Worm (Caenorhabditis elegans) whole organism, midembryonic: ENCODE measurements around the gene txt-1.

ENCODE experiments used
- flt-1 ChIP-seq: fragments of 200-800 bp; sonication (Bioruptor generic); IDR thresholded peaks from 2 replicates; pipeline ENCODE4 v1.3.6; 2022; ENCODE audit warnings: missing genetic modification characterization, missing compliant biosample characterization
- klf-2 ChIP-seq: fragments of 200-800 bp; sonication (Bioruptor generic); conservative IDR thresholded peaks from 2 replicates; pipeline ENCODE4 v1.3.6; 2022; ENCODE audit warnings: missing genetic modification reagents, missing genetic modification characterization, missing compliant biosample characterization
- med-1 ChIP-seq: sonication (generic microtip); optimal IDR thresholded peaks from 2 replicates; lab custom pipeline; 2017; ENCODE audit warnings: missing genetic modification characterization, mild to moderate bottlenecking, missing compliant biosample characterization, antibody characterized with exemption, missing genetic modification reagents; ENCODE audit not compliant: insufficient read depth
- ref-1 ChIP-seq: fragments of 200-800 bp; sonication (Bioruptor generic); conservative IDR thresholded peaks from 2 replicates; pipeline ENCODE4 v1.3.6; 2022; ENCODE audit warnings: missing genetic modification reagents, missing genetic modification characterization, missing compliant biosample characterization
- tab-1 ChIP-seq: fragments of 200-800 bp; sonication (Bioruptor generic); IDR thresholded peaks from 2 replicates; pipeline ENCODE4 v1.3.6; 2022; ENCODE audit warnings: missing genetic modification characterization, missing compliant biosample characterization
- ztf-29 ChIP-seq: fragments of 200-800 bp; sonication (Bioruptor generic); IDR thresholded peaks from 2 replicates; pipeline ENCODE4 v1.3.6; 2022; ENCODE audit warnings: missing genetic modification reagents, missing genetic modification characterization, missing compliant biosample characterization

DNA sequence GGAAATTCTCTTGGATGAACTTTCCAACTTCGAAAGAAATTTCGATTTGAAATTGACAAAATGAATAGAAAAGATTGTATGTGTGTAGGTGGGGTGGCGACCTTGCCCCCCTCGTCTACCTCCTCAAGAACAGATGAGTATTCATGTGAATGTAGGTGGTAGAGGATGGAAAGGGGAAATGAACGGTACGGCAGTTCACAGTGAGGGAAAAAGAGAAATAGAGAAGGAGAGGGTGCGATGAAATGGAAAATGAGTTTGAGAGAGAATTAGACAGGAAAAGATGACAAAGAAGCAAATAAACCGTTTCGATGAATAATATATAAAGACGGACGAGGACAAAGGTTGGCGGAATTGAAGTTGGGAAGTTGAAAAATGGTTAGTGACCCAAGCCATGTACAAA, 16.0 kb downstream of the txt-1 start:
- TF ChIP-seq med-1 = no peak
- TF ChIP-seq flt-1 (GFP tag; lab: Robert Waterston, UW) = no peak
- TF ChIP-seq ztf-29 (GFP tag; lab: Robert Waterston, UW) = no peak
- 0 out of 2 replicates have a peak, but pooled peaks have one; percentile 57 for TF ChIP-seq tab-1 (GFP tag; lab: Robert Waterston, UW)
- no peak for TF ChIP-seq ref-1 (GFP tag; lab: Robert Waterston, UW)
- TF ChIP-seq klf-2 (GFP tag; lab: Robert Waterston, UW) = no peak
